Fruit fly (Drosophila melanogaster) whole organism: Measurements from ENCODE around the gene CG5805.

Experiments used
- CG8478 ChIP-seq: fragments of >200 bp; optimal IDR thresholded peaks from 2 replicates; lab custom pipeline; 2018; ENCODE audit warnings: inconsistent platforms
- Dll ChIP-seq: fragments of >200 bp; optimal IDR thresholded peaks from 2 replicates; lab custom pipeline; 2017
- EcR ChIP-seq, 2 experiments: fragments of >200 bp; optimal IDR thresholded peaks; 2 replicates each; lab custom pipeline; 2017; ENCODE audit warnings: missing biosample characterization in 2 of 2, missing genetic modification characterization in 2 of 2, missing genetic modification reagents in 2 of 2
- psq ChIP-seq: fragments of >200 bp; optimal IDR thresholded peaks from 2 replicates; lab custom pipeline; 2017
- usp ChIP-seq: fragments of >200 bp; optimal IDR thresholded peaks from 2 replicates; lab custom pipeline; 2017; ENCODE audit warnings: missing biosample characterization, missing genetic modification characterization, mixed read lengths

DNA sequence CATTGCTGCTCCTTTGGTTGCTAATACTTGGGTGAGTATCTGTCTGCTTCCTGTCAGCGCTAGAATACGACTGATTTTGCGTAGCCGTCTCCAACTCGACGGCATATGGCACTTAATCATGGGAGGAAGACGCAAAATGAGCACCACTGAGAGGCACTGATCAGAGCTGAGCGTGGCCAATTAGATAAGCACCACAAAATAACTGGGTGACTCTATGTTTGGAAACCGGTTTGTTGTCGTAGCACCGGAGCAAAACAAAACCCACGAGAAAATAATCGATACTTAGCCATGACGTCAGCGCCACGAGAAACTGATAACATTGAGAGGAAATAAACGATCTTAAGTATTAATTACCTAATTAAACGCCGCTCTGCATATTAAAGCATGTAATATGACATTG, 12.3 kb upstream of the CG5805 start, which contains the start of gene Ude:
- TF ChIP-seq usp (GFP tag; lab: Kevin White, UChicago) (no peak), CG8478 (lab: Kevin White, UChicago) (no peak), psq (lab: Kevin White, UChicago) (no peak), Dll (lab: Kevin White, UChicago) (no peak), EcR (GFP tag; optimal IDR thresholded peaks at IDR 0.05; lab: Kevin White, UChicago) (no peak)
